Worm (Caenorhabditis elegans) whole organism, L2 larva: ENCODE results near the gene oac-5.

Experiments used
- elt-1 ChIP-seq: fragments of 150-350 bp; optimal IDR thresholded peaks from 2 replicates; lab custom pipeline; 2014; ENCODE audit warnings: missing biosample characterization, missing genetic modification characterization
- lin-39 ChIP-seq: fragments of 150-350 bp; optimal IDR thresholded peaks from 2 replicates; lab custom pipeline; 2014; ENCODE audit warnings: missing biosample characterization, missing genetic modification reagents, missing genetic modification characterization
- sma-9 ChIP-seq, 2 experiments: fragments of 150-350 bp in 1 of 2; sonication (generic microtip) in 1 of 2; optimal IDR thresholded peaks; 2 replicates each; lab custom pipeline; 2014 to 2016; ENCODE audit warnings: missing genetic modification characterization in 2 of 2, mild to moderate bottlenecking in 1 of 2, missing biosample characterization in 1 of 2, missing compliant biosample characterization in 1 of 2, missing genetic modification reagents in 1 of 2, moderate library complexity in 1 of 2
- unc-39 ChIP-seq: fragments of 150-350 bp; optimal IDR thresholded peaks from 2 replicates; lab custom pipeline; 2014; ENCODE audit warnings: missing biosample characterization, missing genetic modification characterization
- unc-62 ChIP-seq: fragments of 150-350 bp; optimal IDR thresholded peaks from 2 replicates; lab custom pipeline; 2014; ENCODE audit warnings: missing biosample characterization, missing genetic modification reagents, missing genetic modification characterization

DNA sequence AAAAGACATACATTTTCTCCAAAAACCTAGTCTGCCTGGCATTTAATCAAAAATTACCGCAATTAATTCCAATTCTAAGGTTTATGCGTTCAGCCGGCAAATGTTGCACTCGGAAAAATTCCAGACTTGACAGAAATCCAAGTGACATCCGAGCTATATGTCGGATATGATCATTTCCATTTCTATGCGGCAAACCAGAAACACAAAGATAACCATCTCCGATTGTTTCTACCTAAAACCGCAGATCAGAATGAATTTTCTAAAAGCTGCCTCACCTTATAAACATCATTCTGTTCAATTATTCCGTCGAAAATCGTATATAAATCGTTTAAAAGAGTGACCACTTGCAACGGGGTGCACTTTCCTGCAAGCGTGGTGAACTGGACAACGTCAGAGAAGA is 43.4 kb upstream of the oac-5 start:
- TF ChIP-seq unc-62 (GFP tag; lab: Kevin White, UChicago) (no peak), sma-9 (GFP tag; optimal IDR thresholded peaks at IDR 0.05; lab: Kevin White, UChicago) (no peak), sma-9 (tag; optimal IDR thresholded peaks at IDR 0.05; lab: Kevin White, UChicago) (no peak), unc-39 (no peak), lin-39 (tag; lab: Kevin White, UChicago) (no peak), elt-1 (tag; lab: Kevin White, UChicago) (no peak)
